Worm (Caenorhabditis elegans): ENCODE results near the gene ippk-1.

The ippk-1 gene

ce11 chrII:12089616-12090215 is 47.0 kb downstream of the ippk-1 start:
- TF ChIP-seq ztf-11 (tag; optimal IDR thresholded peaks at IDR 0.05), result no peak
- no peak for TF ChIP-seq R02D3.7 (tag; optimal IDR thresholded peaks at IDR 0.05)
- TF ChIP-seq unc-39 (tag; optimal IDR thresholded peaks at IDR 0.05), result no peak
- TF ChIP-seq elt-3 (tag; optimal IDR thresholded peaks at IDR 0.05), result no peak
- no peak for TF ChIP-seq alr-1 (tag; optimal IDR thresholded peaks at IDR 0.05)
- TF ChIP-seq nhr-10 (tag; optimal IDR thresholded peaks at IDR 0.05), result no peak
- TF ChIP-seq ZK546.5 (tag; optimal IDR thresholded peaks at IDR 0.05), result no peak
- TF ChIP-seq nhr-12 (tag; optimal IDR thresholded peaks at IDR 0.05), result no peak
- no peak for TF ChIP-seq ztf-4 (tag; optimal IDR thresholded peaks at IDR 0.05)
- no peak for TF ChIP-seq blmp-1 (tag; optimal IDR thresholded peaks at IDR 0.05; ENCODE audit: insufficient read depth)
- TF ChIP-seq lin-11 (tag; optimal IDR thresholded peaks at IDR 0.05), result no peak
- TF ChIP-seq lsy-2 (tag; optimal IDR thresholded peaks at IDR 0.05), result peak; percentile 9 to 73
- peak; percentile 77 for TF ChIP-seq F13H6.1 (tag; optimal IDR thresholded peaks at IDR 0.05)
- no peak for TF ChIP-seq lin-39 (tag; optimal IDR thresholded peaks at IDR 0.05)
- TF ChIP-seq unc-62 (GFP tag; optimal IDR thresholded peaks at IDR 0.05), result no peak
- peak; percentile 83 for TF ChIP-seq C34F6.9 (tag; optimal IDR thresholded peaks at IDR 0.05)
- no peak for TF ChIP-seq skn-1 (tag; optimal IDR thresholded peaks at IDR 0.05)
- peak; percentile 72 for TF ChIP-seq crh-2 (tag; optimal IDR thresholded peaks at IDR 0.05)
- peak; percentile 61 for TF ChIP-seq egl-27 (tag; optimal IDR thresholded peaks at IDR 0.05)
- peak; percentile 68 for TF ChIP-seq zag-1 (tag; optimal IDR thresholded peaks at IDR 0.05)
- peak; percentile 57 for TF ChIP-seq sma-9 (GFP tag; optimal IDR thresholded peaks at IDR 0.05)
- no peak for TF ChIP-seq sma-9 (tag; optimal IDR thresholded peaks at IDR 0.05)
- peak; percentile 60 for TF ChIP-seq nhr-25 (tag; optimal IDR thresholded peaks at IDR 0.05)
- TF ChIP-seq nhr-129 (tag; optimal IDR thresholded peaks at IDR 0.05), result peak; percentile 45
- TF ChIP-seq ztf-1 (GFP tag; conservative IDR thresholded peaks at IDR 0.05), result no peak
- no peak for TF ChIP-seq aly-2 (tag; optimal IDR thresholded peaks at IDR 0.05)
- TF ChIP-seq nhr-6 (tag; optimal IDR thresholded peaks at IDR 0.05), result no peak
- no peak for TF ChIP-seq nhr-77 (tag; optimal IDR thresholded peaks at IDR 0.05)
- no peak for TF ChIP-seq elt-1 (tag; optimal IDR thresholded peaks at IDR 0.05)
- no peak for TF ChIP-seq mab-5 (tag; optimal IDR thresholded peaks at IDR 0.05)
- peak; percentile 87 for TF ChIP-seq fos-1 (tag; optimal IDR thresholded peaks at IDR 0.05)
- no peak for TF ChIP-seq nhr-11 (tag; optimal IDR thresholded peaks at IDR 0.05)
- TF ChIP-seq Y55F3AM.14 (GFP tag; optimal IDR thresholded peaks at IDR 0.05), result no peak
- no peak for TF ChIP-seq peb-1 (tag; optimal IDR thresholded peaks at IDR 0.05)
- TF ChIP-seq ama-1 (optimal IDR thresholded peaks at IDR 0.05), result no peak
- TF ChIP-seq dmd-4 (tag; optimal IDR thresholded peaks at IDR 0.05), result no peak
- no peak for TF ChIP-seq mbf-1 (tag; optimal IDR thresholded peaks at IDR 0.05)
- no peak for TF ChIP-seq lin-13 (GFP tag; optimal IDR thresholded peaks at IDR 0.05)
- peak; percentile 57 for TF ChIP-seq gmeb-1 (tag; optimal IDR thresholded peaks at IDR 0.05)
- peak; percentile 86 for TF ChIP-seq sem-4 (tag; optimal IDR thresholded peaks at IDR 0.05)
- no peak for TF ChIP-seq nhr-23 (tag; optimal IDR thresholded peaks at IDR 0.05)
- TF ChIP-seq nhr-237 (tag; optimal IDR thresholded peaks at IDR 0.05), result no peak
- TF ChIP-seq ceh-16 (tag; optimal IDR thresholded peaks at IDR 0.05), result no peak
- peak; percentile 69 for TF ChIP-seq unc-55 (GFP tag; optimal IDR thresholded peaks at IDR 0.05)
- TF ChIP-seq sma-3 (GFP tag; optimal IDR thresholded peaks at IDR 0.05), result peak; percentile 31
- no peak for TF ChIP-seq ceh-82 (tag; optimal IDR thresholded peaks at IDR 0.05)
- peak in 1 of 2 experiments; percentile 48 for TF ChIP-seq mdl-1 (tag; optimal IDR thresholded peaks at IDR 0.05)
- TF ChIP-seq snpc-4 (tag; optimal IDR thresholded peaks at IDR 0.05), result peak; percentile 19
- TF ChIP-seq nhr-21 (tag; optimal IDR thresholded peaks at IDR 0.05), result peak; percentile 55

Measured in whole organism, L2 larva.